Fruit fly (Drosophila melanogaster) whole organism, prepupa: ENCODE data around the gene CG1662.

Source experiments
- CG11294 ChIP-seq: fragments of 200-800 bp; sonication (Bioruptor generic); IDR thresholded peaks from 2 replicates; pipeline ENCODE4 v1.3.6; 2022; ENCODE audit warnings: missing biosample characterization, missing genetic modification characterization
- CG11762 ChIP-seq: fragments of 200-800 bp; sonication (Bioruptor generic); optimal IDR thresholded peaks from 3 replicates; lab custom pipeline; 2016; ENCODE audit warnings: missing biosample characterization, missing genetic modification characterization; ENCODE audit not compliant: insufficient read depth
- CG15336 ChIP-seq: fragments of 200-800 bp; sonication (Bioruptor generic); IDR thresholded peaks from 2 replicates; pipeline ENCODE4 v1.3.6; 2022; ENCODE audit warnings: missing biosample characterization, missing genetic modification characterization
- CG1621 ChIP-seq: fragments of 200-800 bp; sonication (Bioruptor generic); optimal IDR thresholded peaks from 3 replicates; lab custom pipeline; 2018; ENCODE audit warnings: missing biosample characterization, mild to moderate bottlenecking, missing genetic modification characterization
- CG16779 ChIP-seq: fragments of 200-800 bp; sonication (Bioruptor generic); optimal IDR thresholded peaks from 3 replicates; lab custom pipeline; 2017; ENCODE audit warnings: missing biosample characterization, mild to moderate bottlenecking, missing genetic modification characterization
- CG3032 ChIP-seq: fragments of 200-800 bp; optimal IDR thresholded peaks from 2 replicates; lab custom pipeline; 2019; ENCODE audit warnings: missing biosample characterization, mild to moderate bottlenecking, missing genetic modification characterization, moderate library complexity
- CG31627 ChIP-seq: fragments of 200-800 bp; sonication (Bioruptor generic); optimal IDR thresholded peaks from 3 replicates; lab custom pipeline; 2016; ENCODE audit warnings: missing biosample characterization, missing genetic modification characterization
- CG32006 ChIP-seq: fragments of 200-800 bp; sonication (Bioruptor generic); optimal IDR thresholded peaks from 3 replicates; lab custom pipeline; 2017; ENCODE audit warnings: missing biosample characterization, mild to moderate bottlenecking, missing genetic modification characterization
- CG34406 ChIP-seq: fragments of 200-800 bp; sonication (Bioruptor generic); optimal IDR thresholded peaks from 3 replicates; lab custom pipeline; 2016; ENCODE audit warnings: missing biosample characterization, missing genetic modification characterization
- CG6163 ChIP-seq: fragments of 200-800 bp; sonication (Bioruptor generic); IDR thresholded peaks from 3 replicates; pipeline ENCODE4 v1.3.6; 2022; ENCODE audit warnings: missing biosample characterization, missing genetic modification characterization
- CG6276 ChIP-seq: fragments of 200-800 bp; sonication (Bioruptor generic); optimal IDR thresholded peaks from 2 replicates; lab custom pipeline; 2017; ENCODE audit warnings: missing biosample characterization, mild to moderate bottlenecking, missing genetic modification characterization
- CG6808 ChIP-seq: fragments of 200-800 bp; sonication (Bioruptor generic); optimal IDR thresholded peaks from 3 replicates; lab custom pipeline; 2017; ENCODE audit warnings: missing biosample characterization, missing genetic modification characterization, mild to moderate bottlenecking, moderate library complexity, missing genetic modification reagents
- CG6854 ChIP-seq: fragments of 200-800 bp; sonication (Bioruptor generic); optimal IDR thresholded peaks from 2 replicates; lab custom pipeline; 2017; ENCODE audit warnings: missing biosample characterization, mild to moderate bottlenecking, missing genetic modification characterization
- CG7368 ChIP-seq: fragments of 200-800 bp; sonication (Bioruptor generic); optimal IDR thresholded peaks from 3 replicates; lab custom pipeline; 2016; ENCODE audit warnings: missing biosample characterization, missing genetic modification characterization
- CG8119 ChIP-seq: fragments of 200-800 bp; sonication (Bioruptor generic); IDR thresholded peaks from 3 replicates; pipeline ENCODE4 v1.3.6; 2022; ENCODE audit warnings: missing biosample characterization, missing genetic modification characterization
- CG8632 ChIP-seq: fragments of 200-800 bp; sonication (Bioruptor generic); optimal IDR thresholded peaks from 3 replicates; lab custom pipeline; 2016; ENCODE audit warnings: missing biosample characterization, missing genetic modification characterization
- CG9139 ChIP-seq: fragments of 200-800 bp; sonication (Bioruptor generic); optimal IDR thresholded peaks from 3 replicates; lab custom pipeline; 2017; ENCODE audit warnings: missing biosample characterization, mild to moderate bottlenecking, missing genetic modification characterization
- Eip78C ChIP-seq: fragments of 200-800 bp; sonication (Bioruptor generic); peaks from one replicate; lab custom pipeline; 2016; ENCODE audit warnings: missing biosample characterization, missing genetic modification characterization
- Ets21C ChIP-seq: fragments of 200-800 bp; sonication (Bioruptor generic); optimal IDR thresholded peaks from 3 replicates; lab custom pipeline; 2016; ENCODE audit warnings: missing biosample characterization, missing genetic modification characterization
- Ets96B ChIP-seq: fragments of 200-800 bp; optimal IDR thresholded peaks from 2 replicates; lab custom pipeline; 2019; ENCODE audit warnings: missing biosample characterization, mild to moderate bottlenecking, missing genetic modification characterization, moderate library complexity
- Gug ChIP-seq: fragments of 200-800 bp; sonication (Bioruptor generic); IDR thresholded peaks from 2 replicates; pipeline ENCODE4 v1.3.6; 2022; ENCODE audit warnings: missing biosample characterization, missing genetic modification characterization
- Hr39 ChIP-seq: fragments of 200-800 bp; sonication (Bioruptor generic); optimal IDR thresholded peaks from 2 replicates; lab custom pipeline; 2016; ENCODE audit warnings: missing biosample characterization, missing genetic modification characterization
- Met ChIP-seq: fragments of 200-800 bp; sonication (Bioruptor generic); optimal IDR thresholded peaks from 3 replicates; lab custom pipeline; 2016; ENCODE audit warnings: missing biosample characterization, missing genetic modification characterization
- OdsH ChIP-seq: fragments of 200-800 bp; sonication (Bioruptor generic); optimal IDR thresholded peaks from 3 replicates; lab custom pipeline; 2016; ENCODE audit warnings: missing biosample characterization, missing genetic modification characterization
- Smox ChIP-seq: fragments of 200-800 bp; sonication (Bioruptor generic); optimal IDR thresholded peaks from 3 replicates; lab custom pipeline; 2016; ENCODE audit warnings: missing biosample characterization, missing genetic modification characterization
- Sox14 ChIP-seq: fragments of 200-800 bp; sonication (Bioruptor generic); optimal IDR thresholded peaks from 3 replicates; lab custom pipeline; 2016; ENCODE audit warnings: missing biosample characterization, missing genetic modification characterization
- Sox15 ChIP-seq: fragments of 200-800 bp; sonication (Bioruptor generic); optimal IDR thresholded peaks from 3 replicates; lab custom pipeline; 2016; ENCODE audit warnings: missing biosample characterization, missing genetic modification characterization
- achi ChIP-seq: fragments of 200-800 bp; sonication (Bioruptor generic); optimal IDR thresholded peaks from 3 replicates; lab custom pipeline; 2016; ENCODE audit warnings: missing biosample characterization, missing genetic modification characterization
- acj6 ChIP-seq: fragments of 200-800 bp; sonication (Bioruptor generic); optimal IDR thresholded peaks from 3 replicates; lab custom pipeline; 2016; ENCODE audit warnings: missing biosample characterization, missing genetic modification characterization
- cyc ChIP-seq: fragments of 200-800 bp; sonication (Bioruptor generic); optimal IDR thresholded peaks from 3 replicates; lab custom pipeline; 2016; ENCODE audit warnings: missing biosample characterization, missing genetic modification characterization
- dac ChIP-seq: fragments of 200-800 bp; sonication (Bioruptor generic); optimal IDR thresholded peaks from 2 replicates; lab custom pipeline; 2017; ENCODE audit warnings: missing biosample characterization, mild to moderate bottlenecking, missing genetic modification characterization
- dsx ChIP-seq: fragments of 200-800 bp; optimal IDR thresholded peaks from 3 replicates; lab custom pipeline; 2019; ENCODE audit warnings: missing biosample characterization, mild to moderate bottlenecking, missing genetic modification characterization, moderate library complexity; ENCODE audit not compliant: poor library complexity, severe bottlenecking
- eg ChIP-seq: fragments of 200-800 bp; sonication (Bioruptor generic); IDR thresholded peaks from 3 replicates; pipeline ENCODE4 v1.3.6; 2022; ENCODE audit warnings: missing biosample characterization, missing genetic modification characterization
- esn ChIP-seq: fragments of 200-800 bp; sonication (Bioruptor generic); optimal IDR thresholded peaks from 2 replicates; lab custom pipeline; 2016; ENCODE audit warnings: missing biosample characterization, mild to moderate bottlenecking, missing genetic modification characterization, moderate library complexity
- fd59A ChIP-seq: fragments of 200-800 bp; sonication (Bioruptor generic); optimal IDR thresholded peaks from 2 replicates; lab custom pipeline; 2017; ENCODE audit warnings: missing biosample characterization, mild to moderate bottlenecking, missing genetic modification characterization, missing genetic modification reagents
- fd85E ChIP-seq: fragments of 200-800 bp; sonication (Bioruptor generic); optimal IDR thresholded peaks from 3 replicates; lab custom pipeline; 2016; ENCODE audit warnings: missing biosample characterization, missing genetic modification characterization
- fkh ChIP-seq: fragments of 200-800 bp; sonication (Bioruptor generic); optimal IDR thresholded peaks from 3 replicates; lab custom pipeline; 2017; ENCODE audit warnings: missing biosample characterization, mild to moderate bottlenecking, missing genetic modification characterization, moderate library complexity
- lz ChIP-seq: fragments of 200-800 bp; sonication (Bioruptor generic); optimal IDR thresholded peaks from 3 replicates; lab custom pipeline; 2016; ENCODE audit warnings: missing biosample characterization, missing genetic modification characterization
- pdm3 ChIP-seq: fragments of 200-800 bp; sonication (Bioruptor generic); optimal IDR thresholded peaks from 3 replicates; lab custom pipeline; 2016; ENCODE audit warnings: missing biosample characterization, missing genetic modification characterization
- ss ChIP-seq, 2 experiments: fragments of 200-800 bp; sonication (Bioruptor generic); optimal IDR thresholded peaks; 2 replicates in 1 of 2; 3 replicates in 1 of 2; lab custom pipeline; 2017 to 2018; ENCODE audit warnings: mild to moderate bottlenecking in 2 of 2, missing biosample characterization in 2 of 2, missing genetic modification characterization in 2 of 2, moderate library complexity in 1 of 2
- svp ChIP-seq: fragments of 200-800 bp; sonication (Bioruptor generic); peaks from one replicate; lab custom pipeline; 2016; ENCODE audit warnings: missing biosample characterization, missing genetic modification characterization
- vri ChIP-seq: fragments of 200-800 bp; sonication (Bioruptor generic); optimal IDR thresholded peaks from 3 replicates; lab custom pipeline; 2016; ENCODE audit warnings: missing biosample characterization, mild to moderate bottlenecking, missing genetic modification characterization

Gene CG1662

dm6 chrX:13394343-13394742 is 7.0 kb downstream of the CG1662 start (continued):
- TF ChIP-seq ss (GFP tag; optimal IDR thresholded peaks at IDR 0.05; lab: Kevin White, UChicago) (no peak), CG6808 (GFP tag; lab: Kevin White, UChicago) (no peak), CG34406 (GFP tag; lab: Kevin White, UChicago) (peak; percentile 35), fd85E (GFP tag; lab: Kevin White, UChicago) (no peak), Hr39 (GFP tag; lab: Kevin White, UChicago) (peak; percentile 49), CG3032 (tag; lab: Kevin White, UChicago) (no peak), CG6163 (GFP tag; lab: Robert Waterston, UW) (0 out of 3 replicates have a peak, but pooled peaks have one; percentile 34), CG8632 (peak; percentile 15), CG1621 (tag; lab: Kevin White, UChicago) (no peak), acj6 (GFP tag; lab: Kevin White, UChicago) (peak; percentile 19), CG6276 (no peak), fd59A (no peak), Ets21C (GFP tag; lab: Kevin White, UChicago) (peak; percentile 12), Met (GFP tag; lab: Kevin White, UChicago) (peak; percentile 59), Eip78C (GFP tag; lab: Kevin White, UChicago) (peak; percentile 71), OdsH (GFP tag; lab: Kevin White, UChicago) (peak; percentile 48), dsx (GFP tag; lab: Kevin White, UChicago) (peak; percentile 59), esn (GFP tag; lab: Kevin White, UChicago) (peak; percentile 63), cyc (peak; percentile 22), Gug (GFP tag; lab: Robert Waterston, UW) (0 out of 2 replicates have a peak, but pooled peaks have one; percentile 16)

- no peak for TF ChIP-seq achi
- TF ChIP-seq fkh (GFP tag; lab: Kevin White, UChicago), result peak; percentile 5
- TF ChIP-seq CG6163 (GFP tag; lab: Robert Waterston, UW), result 0 out of 3 replicates have a peak, but pooled peaks have one; percentile 10
Observed at dm6 chrX:13395020-13395419, 7.7 kb downstream of the CG1662 start.

dm6 chrX:13395988-13396377 is 8.6 kb downstream of the CG1662 start:
- TF ChIP-seq CG34406 (GFP tag; lab: Kevin White, UChicago), result no peak
- no peak for TF ChIP-seq CG32006 (GFP tag; lab: Kevin White, UChicago)
- TF ChIP-seq CG7368 (GFP tag; lab: Kevin White, UChicago), result no peak
- TF ChIP-seq CG11294 (GFP tag; lab: Robert Waterston, UW), result no peak
- TF ChIP-seq CG11762 (GFP tag; lab: Kevin White, UChicago), result no peak
- TF ChIP-seq CG6163 (GFP tag; lab: Robert Waterston, UW), result peak; percentile 45; the same call in 1 of the 3 replicates
- TF ChIP-seq Ets21C (GFP tag; lab: Kevin White, UChicago), result no peak
- peak; percentile 62; the same call in 2 of the 3 replicates for TF ChIP-seq eg (GFP tag; lab: Robert Waterston, UW)
- TF ChIP-seq fkh (GFP tag; lab: Kevin White, UChicago), result peak; percentile 39
- peak; percentile 100 for TF ChIP-seq CG6854 (GFP tag; lab: Kevin White, UChicago)
- no peak for TF ChIP-seq CG31627 (GFP tag; lab: Kevin White, UChicago)
- TF ChIP-seq svp (GFP tag; lab: Kevin White, UChicago), result no peak
- no peak for TF ChIP-seq dac
- TF ChIP-seq Met (GFP tag; lab: Kevin White, UChicago), result no peak
- TF ChIP-seq vri, result no peak
- no peak for TF ChIP-seq CG6276
- no peak for TF ChIP-seq CG16779 (tag; lab: Kevin White, UChicago)
- TF ChIP-seq CG3032 (tag; lab: Kevin White, UChicago), result no peak

- TF ChIP-seq pdm3 (GFP tag; lab: Kevin White, UChicago), result peak; percentile 64
- peak; percentile 60 for TF ChIP-seq CG31627 (GFP tag; lab: Kevin White, UChicago)
- TF ChIP-seq CG8119 (GFP tag; lab: Robert Waterston, UW), result peak; percentile 38; the same call in 2 of the 3 replicates
- TF ChIP-seq fd85E (GFP tag; lab: Kevin White, UChicago), result no peak
- peak; percentile 72 for TF ChIP-seq Sox15 (GFP tag; lab: Kevin White, UChicago)
- TF ChIP-seq vri, result peak; percentile 49
- TF ChIP-seq CG9139 (GFP tag; lab: Kevin White, UChicago), result no peak
- TF ChIP-seq Ets96B, result peak; percentile 26
- TF ChIP-seq Smox, result peak; percentile 59
- peak; percentile 66 for TF ChIP-seq lz (GFP tag; lab: Kevin White, UChicago)
- peak; percentile 4 for TF ChIP-seq fkh (GFP tag; lab: Kevin White, UChicago)
- TF ChIP-seq Met (GFP tag; lab: Kevin White, UChicago), result peak; percentile 72
- TF ChIP-seq CG8632, result peak; percentile 66
- peak; percentile 47 for TF ChIP-seq Ets21C (GFP tag; lab: Kevin White, UChicago)
- peak; percentile 38; the same call in 1 of the 2 replicates for TF ChIP-seq CG15336
- TF ChIP-seq CG32006 (GFP tag; lab: Kevin White, UChicago), result peak; percentile 87
- peak; percentile 80 for TF ChIP-seq CG34406 (GFP tag; lab: Kevin White, UChicago)
- TF ChIP-seq Sox14 (GFP tag; lab: Kevin White, UChicago), result peak; percentile 60
- peak; percentile 84 for TF ChIP-seq esn (GFP tag; lab: Kevin White, UChicago)
- peak; percentile 86 for TF ChIP-seq Eip78C (GFP tag; lab: Kevin White, UChicago)
Observed at dm6 chrX:13396378-13397099, 9.2 kb downstream of the CG1662 start, which contains the start of gene Bcat. TSS of gene Bcat (plus strand) at chrX:13396899.
